Fruit fly (Drosophila melanogaster): ENCODE results near the gene COX5A.
A peak's percentile ranks its signal among the peaks of the same experiment; 100 is the strongest.

The COX5A gene

dm6 chr3R:11796780-11797179 is 22.4 kb upstream of the COX5A start, which contains the start of gene Sbf (continued):
- TF ChIP-seq Blimp-1 (GFP tag; optimal IDR thresholded peaks at IDR 0.05) (no peak), ranshi (GFP tag; IDR thresholded peaks at IDR 0.05) (no peak), CG16863 (GFP tag; optimal IDR thresholded peaks at IDR 0.05) (no peak), cwo (GFP tag; optimal IDR thresholded peaks at IDR 0.05) (no peak), tna (GFP tag; IDR thresholded peaks at IDR 0.05; ENCODE audit: partially characterized antibody) (peak; percentile 67), B-H1 (GFP tag; IDR thresholded peaks at IDR 0.05) (no peak), CG14050 (GFP tag; IDR thresholded peaks at IDR 0.05) (no peak), Chrac-16 (GFP tag; optimal IDR thresholded peaks at IDR 0.05) (no peak), hkb (optimal IDR thresholded peaks at IDR 0.05) (no peak), hkb (GFP tag; IDR thresholded peaks at IDR 0.05) (no peak), CG32772 (GFP tag; IDR thresholded peaks at IDR 0.05) (no peak), fu2 (GFP tag; optimal IDR thresholded peaks at IDR 0.05) (no peak), abd-A (tag; optimal IDR thresholded peaks at IDR 0.05) (no peak), CG15269 (tag; optimal IDR thresholded peaks at IDR 0.05) (no peak), CG18619 (GFP tag; optimal IDR thresholded peaks at IDR 0.05) (no peak), ssp (GFP tag; IDR thresholded peaks at IDR 0.05) (no peak), Ada2b (GFP tag; IDR thresholded peaks at IDR 0.05) (no peak), onecut (GFP tag; IDR thresholded peaks at IDR 0.05) (no peak), cg (GFP tag; optimal IDR thresholded peaks at IDR 0.05) (no peak), Ptx1 (GFP tag; IDR thresholded peaks at IDR 0.05) (no peak), Doc3 (GFP tag; IDR thresholded peaks at IDR 0.05; ENCODE audit: partially characterized antibody) (peak; percentile 76), CG11560 (tag; IDR thresholded peaks at IDR 0.05) (no peak), shn (GFP tag; optimal IDR thresholded peaks at IDR 0.05) (no peak), CG9437 (GFP tag; optimal IDR thresholded peaks at IDR 0.05) (no peak), kah (GFP tag; optimal IDR thresholded peaks at IDR 0.05) (no peak), CG3407 (GFP tag; optimal IDR thresholded peaks at IDR 0.05) (no peak), gfzf (GFP tag; optimal IDR thresholded peaks at IDR 0.05) (peak; percentile 8), sens (GFP tag) (peak; percentile 63), gem (tag; optimal IDR thresholded peaks at IDR 0.05) (no peak), sens-2 (GFP tag; IDR thresholded peaks at IDR 0.05) (no peak), CG3065 (GFP tag; optimal IDR thresholded peaks at IDR 0.05) (no peak), pho (GFP tag; optimal IDR thresholded peaks at IDR 0.05) (peak; percentile 28), NK7.1 (GFP tag; optimal IDR thresholded peaks at IDR 0.05) (no peak), CG8089 (GFP tag; optimal IDR thresholded peaks at IDR 0.05) (no peak), CG10462 (GFP tag; optimal IDR thresholded peaks at IDR 0.05) (no peak), fd102C (GFP tag; optimal IDR thresholded peaks at IDR 0.05) (no peak), gcm2 (GFP tag; optimal IDR thresholded peaks at IDR 0.05) (peak; percentile 6), seq (GFP tag; IDR thresholded peaks at IDR 0.05) (no peak), Fer3 (tag; optimal IDR thresholded peaks at IDR 0.05) (no peak), ara (GFP tag; IDR thresholded peaks at IDR 0.05) (no peak), CG31388 (GFP tag; optimal IDR thresholded peaks at IDR 0.05) (no peak), vfl (GFP tag; optimal IDR thresholded peaks at IDR 0.05) (peak; percentile 52), nmo (GFP tag; optimal IDR thresholded peaks at IDR 0.05) (peak; percentile 39), psq (GFP tag; optimal IDR thresholded peaks at IDR 0.05) (no peak), ato (GFP tag; IDR thresholded peaks at IDR 0.05; ENCODE audit: partially characterized antibody) (peak; percentile 83), Lpt (GFP tag; optimal IDR thresholded peaks at IDR 0.05) (no peak), ac (GFP tag; optimal IDR thresholded peaks at IDR 0.05) (no peak), MESR4 (GFP tag; optimal IDR thresholded peaks at IDR 0.05) (peak; percentile 71), CG1792 (GFP tag; optimal IDR thresholded peaks at IDR 0.05) (no peak), Poxn (GFP tag; IDR thresholded peaks at IDR 0.05) (no peak), kni (GFP tag; optimal IDR thresholded peaks at IDR 0.05) (no peak), CG17802 (tag; optimal IDR thresholded peaks at IDR 0.05) (no peak), stwl (tag; optimal IDR thresholded peaks at IDR 0.05) (peak; percentile 79)

All from whole organism, embryonic.